Worm (Caenorhabditis elegans): Measurements from ENCODE around the gene nhr-273.

DNA sequence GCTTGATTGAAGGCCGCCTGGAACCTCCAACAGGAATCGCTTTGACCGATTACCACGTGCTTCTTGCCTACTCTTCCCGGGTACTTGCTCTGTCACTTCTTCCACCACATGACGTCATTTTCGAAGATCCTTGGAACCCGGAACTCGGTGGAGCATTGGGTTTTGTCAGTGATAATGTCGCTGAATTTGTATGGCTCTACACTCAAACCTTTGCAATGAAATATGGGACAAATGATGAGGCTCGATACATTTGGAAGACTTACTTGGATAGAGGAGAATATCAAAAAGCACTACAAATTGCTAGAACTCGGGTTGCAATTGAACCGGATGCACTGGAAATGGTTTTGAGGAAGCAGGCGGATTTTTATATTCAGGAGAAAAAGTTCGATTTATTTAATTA, 27.7 kb downstream of the nhr-273 start:
- TF ChIP-seq zag-1 (tag; optimal IDR thresholded peaks at IDR 0.05) (no peak), ztf-4 (tag; optimal IDR thresholded peaks at IDR 0.05) (no peak)

Data from whole organism, L3 larva.